Fruit fly (Drosophila melanogaster) Kc167 (cell line): Measurements from ENCODE around the gene alpha-Est4.

Experiments
- Myc ChIP-seq: fragments of >200 bp; optimal IDR thresholded peaks from 2 replicates; lab custom pipeline; 2017; ENCODE audit warnings: missing external identifiers
- h ChIP-seq: fragments of >200 bp; optimal IDR thresholded peaks from 3 replicates; lab custom pipeline; 2018; ENCODE audit warnings: missing external identifiers
- insv ChIP-seq: fragments of >200 bp; optimal IDR thresholded peaks from 3 replicates; lab custom pipeline; 2018; ENCODE audit warnings: missing external identifiers
- psq ChIP-seq: fragments of >200 bp; optimal IDR thresholded peaks from 2 replicates; lab custom pipeline; 2017; ENCODE audit warnings: missing external identifiers

- TF ChIP-seq h (lab: Kevin White, UChicago) (no peak), Myc (no peak), psq (lab: Kevin White, UChicago) (no peak), insv (no peak)
These were observed 16.0 kb downstream of the alpha-Est4 start for dm6 chr3R:7522266-7522955.
